Fruit fly (Drosophila melanogaster): Measurements from ENCODE around the gene CG6689.

dm6 chr3R:11175308-11175707, 44.6 kb downstream of the CG6689 start, which contains the start of the genes Ugt304A1 and Ugt303A1:
- TF ChIP-seq EcR (GFP tag; optimal IDR thresholded peaks at IDR 0.05) (no peak), D1 (tag; optimal IDR thresholded peaks at IDR 0.05) (no peak), CG13204 (GFP tag; optimal IDR thresholded peaks at IDR 0.05) (no peak), CG8159 (tag; optimal IDR thresholded peaks at IDR 0.05) (no peak)
